Fruit fly (Drosophila melanogaster) whole organism, embryonic: ENCODE data around the gene CG42399.

Experiments
- Ada2b ChIP-seq: fragments of 200-800 bp; sonication (Bioruptor generic); IDR thresholded peaks from 2 replicates; pipeline ENCODE4 v1.3.6; 2022; ENCODE audit warnings: missing biosample characterization, missing genetic modification characterization
- Antp ChIP-seq: fragments of 200-800 bp; sonication (Bioruptor generic); optimal IDR thresholded peaks from 3 replicates; lab custom pipeline; 2016; ENCODE audit warnings: missing biosample characterization, missing genetic modification characterization
- B-H2 ChIP-seq: fragments of 200-800 bp; sonication (Bioruptor generic); optimal IDR thresholded peaks from 2 replicates; lab custom pipeline; 2018; ENCODE audit warnings: missing biosample characterization, mild to moderate bottlenecking, missing genetic modification characterization
- Blimp-1 ChIP-seq: fragments of 200-800 bp; sonication (Bioruptor generic); optimal IDR thresholded peaks from 3 replicates; lab custom pipeline; 2018; ENCODE audit warnings: missing biosample characterization, missing genetic modification characterization, mild to moderate bottlenecking, moderate library complexity, missing genetic modification reagents
- CG10462 ChIP-seq: fragments of 200-800 bp; sonication (Bioruptor generic); optimal IDR thresholded peaks from 2 replicates; lab custom pipeline; 2016; ENCODE audit warnings: missing biosample characterization, missing genetic modification characterization
- CG10654 ChIP-seq: fragments of 200-800 bp; sonication (Bioruptor generic); optimal IDR thresholded peaks from 2 replicates; lab custom pipeline; 2016; ENCODE audit warnings: missing biosample characterization, missing genetic modification characterization
- CG11085 ChIP-seq: fragments of 200-800 bp; sonication (Bioruptor generic); IDR thresholded peaks from 2 replicates; pipeline ENCODE4 v1.3.6; 2022; ENCODE audit warnings: missing biosample characterization, missing genetic modification characterization
- CG11093 ChIP-seq: fragments of 200-800 bp; sonication (Bioruptor generic); IDR thresholded peaks from 3 replicates; pipeline ENCODE4 v1.3.6; 2022; ENCODE audit warnings: missing biosample characterization, missing genetic modification characterization
- CG12659 ChIP-seq: fragments of 200-800 bp; sonication (Bioruptor generic); optimal IDR thresholded peaks from 3 replicates; lab custom pipeline; 2017; ENCODE audit warnings: mild to moderate bottlenecking, missing biosample characterization, missing genetic modification reagents, missing genetic modification characterization
- CG14441 ChIP-seq: fragments of 200-800 bp; sonication (Bioruptor generic); IDR thresholded peaks from 2 replicates; pipeline ENCODE4 v1.3.6; 2022; ENCODE audit warnings: missing biosample characterization, missing genetic modification characterization
- CG1529 ChIP-seq: fragments of 200-800 bp; sonication (Bioruptor generic); optimal IDR thresholded peaks from 3 replicates; lab custom pipeline; 2018; ENCODE audit warnings: missing biosample characterization, missing genetic modification characterization
- CG2116 ChIP-seq: fragments of 200-800 bp; sonication (Bioruptor generic); optimal IDR thresholded peaks from 3 replicates; lab custom pipeline; 2018; ENCODE audit warnings: missing biosample characterization, mild to moderate bottlenecking, missing genetic modification characterization
- CG2875 ChIP-seq: fragments of 200-800 bp; sonication (Bioruptor generic); optimal IDR thresholded peaks from 2 replicates; lab custom pipeline; 2017; ENCODE audit warnings: missing biosample characterization, mild to moderate bottlenecking, missing genetic modification characterization, missing genetic modification reagents
- CG31365 ChIP-seq: fragments of 200-800 bp; sonication (Bioruptor generic); optimal IDR thresholded peaks from 2 replicates; lab custom pipeline; 2018; ENCODE audit warnings: missing biosample characterization, mild to moderate bottlenecking, missing genetic modification characterization
- CG3838 ChIP-seq: fragments of 200-800 bp; sonication (Bioruptor generic); optimal IDR thresholded peaks from 3 replicates; lab custom pipeline; 2016; ENCODE audit warnings: missing biosample characterization, missing genetic modification characterization
- CG5953 ChIP-seq: fragments of 200-800 bp; sonication (Bioruptor generic); IDR thresholded peaks from 2 replicates; pipeline ENCODE4 v1.3.6; 2022; ENCODE audit warnings: missing biosample characterization, missing genetic modification characterization
- CG6175 ChIP-seq: fragments of 200-800 bp; sonication (Bioruptor generic); IDR thresholded peaks from 3 replicates; pipeline ENCODE4 v1.3.6; 2022; ENCODE audit warnings: missing biosample characterization, missing genetic modification characterization
- CG7372 ChIP-seq: fragments of 200-800 bp; sonication (Bioruptor generic); IDR thresholded peaks from 2 replicates; pipeline ENCODE4 v1.3.6; 2022; ENCODE audit warnings: missing biosample characterization, missing genetic modification characterization
- CG7556 ChIP-seq: fragments of 200-800 bp; sonication (Bioruptor generic); optimal IDR thresholded peaks from 2 replicates; lab custom pipeline; 2017; ENCODE audit warnings: missing biosample characterization, mild to moderate bottlenecking, missing genetic modification characterization
- CG8478 ChIP-seq: fragments of >200 bp; optimal IDR thresholded peaks from 2 replicates; lab custom pipeline; 2018
- CG8924 ChIP-seq: fragments of 200-800 bp; optimal IDR thresholded peaks from 3 replicates; lab custom pipeline; 2019; ENCODE audit warnings: missing biosample characterization, mild to moderate bottlenecking, missing genetic modification characterization, moderate library complexity
- CG8944 ChIP-seq: fragments of 200-800 bp; sonication (Bioruptor generic); optimal IDR thresholded peaks from 3 replicates; lab custom pipeline; 2016; ENCODE audit warnings: missing biosample characterization, missing genetic modification characterization
- CG9437 ChIP-seq: fragments of 200-800 bp; sonication (Bioruptor generic); optimal IDR thresholded peaks from 2 replicates; lab custom pipeline; 2018; ENCODE audit warnings: missing biosample characterization, mild to moderate bottlenecking, missing genetic modification characterization
- CG9797 ChIP-seq: fragments of 200-800 bp; sonication (Bioruptor generic); optimal IDR thresholded peaks from 3 replicates; lab custom pipeline; 2018; ENCODE audit warnings: missing biosample characterization, mild to moderate bottlenecking, missing genetic modification characterization
- Deaf1 ChIP-seq: fragments of 200-800 bp; optimal IDR thresholded peaks from 3 replicates; lab custom pipeline; 2019; ENCODE audit warnings: missing biosample characterization, mild to moderate bottlenecking, missing genetic modification characterization, moderate library complexity
- E2f2 ChIP-seq: fragments of 200-800 bp; sonication (Bioruptor generic); IDR thresholded peaks from 2 replicates; pipeline ENCODE4 v1.3.6; 2022; ENCODE audit warnings: missing biosample characterization, missing genetic modification characterization
- ERR ChIP-seq: fragments of 200-800 bp; sonication (Bioruptor generic); optimal IDR thresholded peaks from 2 replicates; lab custom pipeline; 2016; ENCODE audit warnings: missing biosample characterization, missing genetic modification characterization
- H15 ChIP-seq: fragments of 200-800 bp; sonication (Bioruptor generic); IDR thresholded peaks from 3 replicates; pipeline ENCODE4 v1.3.6; 2022; ENCODE audit warnings: missing biosample characterization, missing genetic modification characterization
- H2.0 ChIP-seq: fragments of 200-800 bp; sonication (Bioruptor generic); IDR thresholded peaks from 2 replicates; pipeline ENCODE4 v1.3.6; 2022; ENCODE audit warnings: missing biosample characterization, missing genetic modification characterization
- HHEX ChIP-seq: fragments of 200-800 bp; sonication (Bioruptor generic); optimal IDR thresholded peaks from 3 replicates; lab custom pipeline; 2017; ENCODE audit warnings: missing biosample characterization, mild to moderate bottlenecking, missing genetic modification characterization, missing genetic modification reagents
- HLHmδ ChIP-seq: fragments of 200-800 bp; sonication (Bioruptor generic); optimal IDR thresholded peaks from 2 replicates; lab custom pipeline; 2018; ENCODE audit warnings: missing biosample characterization, mild to moderate bottlenecking, missing genetic modification characterization, moderate library complexity
- Oaz ChIP-seq: fragments of 200-800 bp; sonication (Bioruptor generic); IDR thresholded peaks from 2 replicates; pipeline ENCODE4 v1.3.6; 2022; ENCODE audit warnings: missing biosample characterization, missing genetic modification characterization
- Pdp1 ChIP-seq, 2 experiments: fragments of 200-800 bp; sonication (Bioruptor generic); optimal IDR thresholded peaks; 3 replicates each; lab custom pipeline; 2016; ENCODE audit warnings: missing biosample characterization in 2 of 2, missing genetic modification characterization in 2 of 2, mild to moderate bottlenecking in 1 of 2, moderate library complexity in 1 of 2
- bab2 ChIP-seq: fragments of 200-800 bp; sonication (Bioruptor generic); optimal IDR thresholded peaks from 2 replicates; lab custom pipeline; 2016; ENCODE audit warnings: missing biosample characterization, missing genetic modification characterization
- chinmo ChIP-seq: fragments of 200-800 bp; sonication (Bioruptor generic); IDR thresholded peaks from 4 replicates; pipeline ENCODE4 v1.3.6; 2022; ENCODE audit warnings: missing biosample characterization, missing genetic modification characterization; ENCODE audit not compliant: partially characterized antibody
- disco-r ChIP-seq: fragments of 200-800 bp; sonication (Bioruptor generic); optimal IDR thresholded peaks from 2 replicates; lab custom pipeline; 2016; ENCODE audit warnings: missing biosample characterization, missing genetic modification characterization
- dpn ChIP-seq, 2 experiments: fragments of 200-800 bp; sonication (Bioruptor generic); optimal IDR thresholded peaks; 3 replicates each; lab custom pipeline; 2016; ENCODE audit warnings: missing biosample characterization in 2 of 2, missing genetic modification characterization in 2 of 2
- hth ChIP-seq: fragments of >200 bp; optimal IDR thresholded peaks from 2 replicates; lab custom pipeline; 2017; ENCODE audit warnings: inconsistent platforms
- kni ChIP-seq: fragments of 200-800 bp; sonication (Bioruptor generic); optimal IDR thresholded peaks from 3 replicates; lab custom pipeline; 2017; ENCODE audit warnings: mild to moderate bottlenecking, missing biosample characterization, missing genetic modification reagents, missing genetic modification characterization
- lab ChIP-seq: fragments of 200-800 bp; sonication (Bioruptor generic); optimal IDR thresholded peaks from 3 replicates; lab custom pipeline; 2017; ENCODE audit warnings: missing biosample characterization, missing genetic modification characterization, mild to moderate bottlenecking, moderate library complexity, missing genetic modification reagents
- mam ChIP-seq: fragments of 200-800 bp; sonication (Bioruptor generic); optimal IDR thresholded peaks from 3 replicates; lab custom pipeline; 2016; ENCODE audit warnings: missing biosample characterization, missing genetic modification characterization
- onecut ChIP-seq: fragments of 200-800 bp; sonication (Bioruptor generic); IDR thresholded peaks from 2 replicates; pipeline ENCODE4 v1.3.6; 2022; ENCODE audit warnings: missing biosample characterization, missing genetic modification characterization
- ranshi ChIP-seq: fragments of 200-800 bp; sonication (Bioruptor generic); IDR thresholded peaks from 2 replicates; pipeline ENCODE4 v1.3.6; 2022; ENCODE audit warnings: missing biosample characterization, missing genetic modification characterization
- schlank ChIP-seq: fragments of 200-800 bp; sonication (Bioruptor generic); optimal IDR thresholded peaks from 2 replicates; lab custom pipeline; 2018; ENCODE audit warnings: missing biosample characterization, mild to moderate bottlenecking, missing genetic modification characterization
- sens ChIP-seq: fragments of 200-800 bp; sonication (Bioruptor generic); peaks from one replicate; lab custom pipeline; 2016; ENCODE audit warnings: missing biosample characterization, missing genetic modification characterization
- sisA ChIP-seq: fragments of 200-800 bp; sonication (Bioruptor generic); IDR thresholded peaks from 2 replicates; pipeline ENCODE4 v1.3.6; 2022; ENCODE audit warnings: missing biosample characterization, missing genetic modification characterization
- stc ChIP-seq: fragments of 200-800 bp; sonication (Bioruptor generic); IDR thresholded peaks from 2 replicates; pipeline ENCODE4 v1.3.6; 2022; ENCODE audit warnings: missing biosample characterization, missing genetic modification characterization
- stwl ChIP-seq: fragments of 200-800 bp; sonication (Bioruptor generic); optimal IDR thresholded peaks from 3 replicates; lab custom pipeline; 2018; ENCODE audit warnings: missing biosample characterization, mild to moderate bottlenecking, missing genetic modification characterization, moderate library complexity
- trh ChIP-seq: fragments of 200-800 bp; sonication (Bioruptor generic); optimal IDR thresholded peaks from 2 replicates; lab custom pipeline; 2016; ENCODE audit warnings: missing biosample characterization, missing genetic modification characterization
- usp ChIP-seq: fragments of >200 bp; optimal IDR thresholded peaks from 2 replicates; lab custom pipeline; 2017; ENCODE audit warnings: missing biosample characterization, missing genetic modification characterization
- zen2 ChIP-seq: fragments of 200-800 bp; sonication (Bioruptor generic); IDR thresholded peaks from 3 replicates; pipeline ENCODE4 v1.3.6; 2022; ENCODE audit warnings: missing biosample characterization, missing genetic modification characterization; ENCODE audit not compliant: partially characterized antibody

Gene CG42399

dm6 chr2L:161453-162175, 8.5 kb upstream of the CG42399 start (continued):
- peak; percentile 15 for TF ChIP-seq CG2116
- TF ChIP-seq HHEX (GFP tag; lab: Kevin White, UChicago) = peak; percentile 48
- TF ChIP-seq CG2875 (GFP tag; lab: Kevin White, UChicago) = no peak
- TF ChIP-seq Pdp1 (GFP tag; optimal IDR thresholded peaks at IDR 0.05; lab: Kevin White, UChicago) = peak in 1 of 2 experiments; percentile 77
- no peak for TF ChIP-seq ranshi (GFP tag; lab: Robert Waterston, UW)
- TF ChIP-seq usp = no peak
- TF ChIP-seq ERR (GFP tag; lab: Kevin White, UChicago) = no peak
- peak; percentile 3 for TF ChIP-seq schlank (tag; lab: Kevin White, UChicago)
- TF ChIP-seq trh = no peak
- no peak for TF ChIP-seq CG11085
- peak; percentile 44 for TF ChIP-seq CG1529 (GFP tag; lab: Kevin White, UChicago)
- TF ChIP-seq CG7372 (GFP tag; lab: Robert Waterston, UW) = no peak
- TF ChIP-seq CG8944 (GFP tag; lab: Kevin White, UChicago) = no peak
- no peak for TF ChIP-seq Blimp-1 (GFP tag; lab: Kevin White, UChicago)
- no peak; the same call in 2 of the 3 replicates for TF ChIP-seq CG11093 (GFP tag; lab: Robert Waterston, UW)
- TF ChIP-seq H2.0 (GFP tag; lab: Robert Waterston, UW) = no peak
- TF ChIP-seq dpn (GFP tag; optimal IDR thresholded peaks at IDR 0.05; lab: Kevin White, UChicago) = no peak
- no peak for TF ChIP-seq stwl
- TF ChIP-seq chinmo (GFP tag; lab: Robert Waterston, UW) = no peak
- no peak for TF ChIP-seq Oaz (GFP tag; lab: Robert Waterston, UW)
- peak; percentile 99 for TF ChIP-seq kni (GFP tag; lab: Kevin White, UChicago)
- no peak for TF ChIP-seq sisA
- no peak for TF ChIP-seq CG7556 (GFP tag; lab: Kevin White, UChicago)
- no peak for TF ChIP-seq zen2 (GFP tag; lab: Robert Waterston, UW)
- no peak for TF ChIP-seq CG31365
- TF ChIP-seq H15 (GFP tag; lab: Robert Waterston, UW) = no peak
- TF ChIP-seq CG6175 (GFP tag; lab: Robert Waterston, UW) = no peak
- TF ChIP-seq CG8924 (tag; lab: Kevin White, UChicago) = peak; percentile 52
- no peak for TF ChIP-seq CG10654 (GFP tag; lab: Kevin White, UChicago)
- TF ChIP-seq bab2 (GFP tag; lab: Kevin White, UChicago) = no peak
- no peak for TF ChIP-seq CG8478 (lab: Kevin White, UChicago)
- no peak for TF ChIP-seq CG3838 (GFP tag; lab: Kevin White, UChicago)
- TF ChIP-seq CG10462 (GFP tag; lab: Kevin White, UChicago) = no peak
- TF ChIP-seq E2f2 = no peak
- no peak for TF ChIP-seq Ada2b (GFP tag; lab: Robert Waterston, UW)
- TF ChIP-seq lab (GFP tag; lab: Kevin White, UChicago) = peak; percentile 71
- TF ChIP-seq B-H2 (GFP tag; lab: Kevin White, UChicago) = peak; percentile 89
- TF ChIP-seq CG9797 (GFP tag; lab: Kevin White, UChicago) = no peak
- TF ChIP-seq Antp (GFP tag; lab: Kevin White, UChicago) = no peak
- TF ChIP-seq CG5953 (GFP tag; lab: Robert Waterston, UW) = no peak
- peak; percentile 84 for TF ChIP-seq sens (GFP tag; lab: Kevin White, UChicago)
- peak; percentile 14 for TF ChIP-seq CG9437 (GFP tag; lab: Kevin White, UChicago)
- peak; percentile 82 for TF ChIP-seq onecut
- TF ChIP-seq HLHmδ (GFP tag; lab: Kevin White, UChicago) = peak; percentile 76
- TF ChIP-seq mam = no peak
- TF ChIP-seq stc = no peak
- no peak for TF ChIP-seq disco-r
- TF ChIP-seq CG14441 (GFP tag; lab: Robert Waterston, UW) = no peak
- no peak for TF ChIP-seq hth (lab: Kevin White, UChicago)
- peak; percentile 35 for TF ChIP-seq Deaf1 (tag; lab: Kevin White, UChicago)
- TF ChIP-seq CG12659 (GFP tag; lab: Kevin White, UChicago) = peak; percentile 5
